Fruit fly (Drosophila melanogaster) whole organism, wandering third instar larva: ENCODE results near the gene Polr2F.

Experiments
- Abd-B ChIP-seq: fragments of >200 bp; optimal IDR thresholded peaks from 2 replicates; lab custom pipeline; 2017; ENCODE audit warnings: missing biosample characterization, missing genetic modification characterization
- CG32264 ChIP-seq: fragments of 200-800 bp; sonication (Bioruptor generic); optimal IDR thresholded peaks from 2 replicates; lab custom pipeline; 2016; ENCODE audit warnings: missing biosample characterization, missing genetic modification characterization
- CG9705 ChIP-seq: fragments of 200-800 bp; sonication (Bioruptor generic); optimal IDR thresholded peaks from 2 replicates; lab custom pipeline; 2018; ENCODE audit warnings: missing biosample characterization, mild to moderate bottlenecking, missing genetic modification characterization
- CrebA ChIP-seq: fragments of 200-800 bp; sonication (Bioruptor generic); optimal IDR thresholded peaks from 2 replicates; lab custom pipeline; 2016; ENCODE audit warnings: missing biosample characterization, mild to moderate bottlenecking, missing genetic modification characterization, borderline replicate concordance
- Dfd ChIP-seq: fragments of >200 bp; optimal IDR thresholded peaks from 2 replicates; lab custom pipeline; 2017; ENCODE audit warnings: missing biosample characterization, missing genetic modification characterization
- Dif ChIP-seq: fragments of 200-275, 200-300 bp; sonication (Bioruptor generic); optimal IDR thresholded peaks from 2 replicates; lab custom pipeline; 2018; ENCODE audit warnings: missing biosample characterization, missing genetic modification characterization; ENCODE audit not compliant: partially characterized antibody
- GATAd ChIP-seq: sonication (Bioruptor generic); optimal IDR thresholded peaks from 2 replicates; lab custom pipeline; 2016; ENCODE audit warnings: missing biosample characterization, missing genetic modification characterization
- HLH106 ChIP-seq: fragments of 200-800 bp; optimal IDR thresholded peaks from 3 replicates; lab custom pipeline; 2019; ENCODE audit warnings: missing biosample characterization, mild to moderate bottlenecking, missing genetic modification characterization, moderate library complexity
- Hnf4 ChIP-seq: fragments of 200-800 bp; sonication (Bioruptor generic); optimal IDR thresholded peaks from 2 replicates; lab custom pipeline; 2016; ENCODE audit warnings: missing biosample characterization, mild to moderate bottlenecking, missing genetic modification characterization
- Hr78 ChIP-seq: fragments of >200 bp; optimal IDR thresholded peaks from 2 replicates; lab custom pipeline; 2017; ENCODE audit warnings: missing biosample characterization, missing genetic modification characterization
- Hr83 ChIP-seq: fragments of 200-300 bp; sonication (Bioruptor generic); optimal IDR thresholded peaks from 2 replicates; lab custom pipeline; 2016; ENCODE audit warnings: missing biosample characterization, mild to moderate bottlenecking, missing genetic modification characterization, moderate library complexity; ENCODE audit not compliant: poor library complexity, severe bottlenecking
- Jra ChIP-seq: sonication (Bioruptor generic); optimal IDR thresholded peaks from 2 replicates; lab custom pipeline; 2016; ENCODE audit warnings: missing biosample characterization, missing genetic modification characterization
- Mio ChIP-seq: sonication (Bioruptor generic); optimal IDR thresholded peaks from 2 replicates; lab custom pipeline; 2016; ENCODE audit warnings: missing biosample characterization, missing genetic modification characterization
- N ChIP-seq: fragments of >200 bp; optimal IDR thresholded peaks from 2 replicates; lab custom pipeline; 2018; ENCODE audit warnings: missing biosample characterization, missing external identifiers, missing genetic modification characterization
- OdsH ChIP-seq: fragments of 200-800 bp; sonication (Bioruptor generic); optimal IDR thresholded peaks from 2 replicates; lab custom pipeline; 2016; ENCODE audit warnings: missing biosample characterization, mild to moderate bottlenecking, missing genetic modification characterization
- Rel ChIP-seq, 2 experiments: fragments of 200-800 bp; sonication (Bioruptor generic) in 1 of 2; optimal IDR thresholded peaks; 2 replicates in 1 of 2; 3 replicates in 1 of 2; lab custom pipeline; 2016 to 2019; ENCODE audit warnings: mild to moderate bottlenecking in 2 of 2, missing biosample characterization in 2 of 2, missing genetic modification characterization in 2 of 2, moderate library complexity in 1 of 2
- Sp1 ChIP-seq: fragments of 200-800 bp; sonication (Bioruptor generic); optimal IDR thresholded peaks from 3 replicates; lab custom pipeline; 2019; ENCODE audit warnings: missing biosample characterization, mild to moderate bottlenecking, missing genetic modification characterization, moderate library complexity
- Vsx2 ChIP-seq: fragments of 200-300, 225-300 bp; sonication (Bioruptor generic); optimal IDR thresholded peaks from 2 replicates; lab custom pipeline; 2018; ENCODE audit warnings: missing biosample characterization, missing genetic modification characterization; ENCODE audit not compliant: partially characterized antibody
- br ChIP-seq: fragments of 200-800 bp; sonication (Bioruptor generic); optimal IDR thresholded peaks from 2 replicates; lab custom pipeline; 2016; ENCODE audit warnings: missing biosample characterization, missing genetic modification characterization
- dl ChIP-seq, 2 experiments: fragments of 175-275, 200-275 bp in 1 of 2; fragments of 200-275 bp in 1 of 2; sonication (Bioruptor generic); optimal IDR thresholded peaks; lab custom pipeline; 2018; ENCODE audit warnings: mild to moderate bottlenecking in 2 of 2, missing biosample characterization in 2 of 2, missing genetic modification characterization in 2 of 2, moderate library complexity in 2 of 2; ENCODE audit not compliant: partially characterized antibody in 2 of 2, insufficient read depth in 1 of 2
- dmrt93B ChIP-seq: fragments of 200-800 bp; sonication (Bioruptor generic); optimal IDR thresholded peaks from 2 replicates; lab custom pipeline; 2018; ENCODE audit warnings: missing biosample characterization, mild to moderate bottlenecking, missing genetic modification characterization
- foxo ChIP-seq, 2 experiments: fragments of 200-800 bp; sonication (Bioruptor generic); optimal IDR thresholded peaks; 2 replicates in 1 of 2; 3 replicates in 1 of 2; lab custom pipeline; 2016 to 2017; ENCODE audit warnings: missing biosample characterization in 2 of 2, missing genetic modification characterization in 2 of 2
- fru ChIP-seq: fragments of 200-800 bp; sonication (Bioruptor generic); optimal IDR thresholded peaks from 3 replicates; lab custom pipeline; 2016; ENCODE audit warnings: missing biosample characterization, mild to moderate bottlenecking, missing genetic modification characterization
- h ChIP-seq: fragments of 200-800 bp; sonication (Bioruptor generic); optimal IDR thresholded peaks from 3 replicates; lab custom pipeline; 2016; ENCODE audit warnings: missing biosample characterization, mild to moderate bottlenecking, missing genetic modification characterization
- jim ChIP-seq: fragments of 175-275, 200-325 bp; sonication (Bioruptor generic); optimal IDR thresholded peaks from 2 replicates; lab custom pipeline; 2016; ENCODE audit warnings: missing biosample characterization, mild to moderate bottlenecking, missing genetic modification characterization
- pan ChIP-seq: fragments of >200 bp; optimal IDR thresholded peaks from 2 replicates; lab custom pipeline; 2017
- psq ChIP-seq: fragments of 200-800 bp; sonication (Bioruptor generic); optimal IDR thresholded peaks from 3 replicates; lab custom pipeline; 2017; ENCODE audit warnings: missing biosample characterization, mild to moderate bottlenecking, missing genetic modification characterization, moderate library complexity
- rgr ChIP-seq: fragments of 200-800 bp; sonication (Bioruptor generic); optimal IDR thresholded peaks from 3 replicates; lab custom pipeline; 2016; ENCODE audit warnings: missing biosample characterization, mild to moderate bottlenecking, missing genetic modification characterization
- sage ChIP-seq: fragments of 200-800 bp; sonication (Bioruptor generic); optimal IDR thresholded peaks from 2 replicates; lab custom pipeline; 2016; ENCODE audit warnings: missing biosample characterization, mild to moderate bottlenecking, missing genetic modification characterization
- tai ChIP-seq: sonication (Bioruptor generic); optimal IDR thresholded peaks from 2 replicates; lab custom pipeline; 2016; ENCODE audit warnings: missing biosample characterization, missing genetic modification characterization
- usp ChIP-seq: fragments of >200 bp; optimal IDR thresholded peaks from 2 replicates; lab custom pipeline; 2017; ENCODE audit warnings: missing biosample characterization, missing genetic modification characterization

The Polr2F gene

dm6 chr3R:5363412-5363811 is 8.2 kb upstream of the Polr2F start:
- TF ChIP-seq Mio (GFP tag; lab: Kevin White, UChicago) (no peak), CrebA (no peak), rgr (GFP tag; lab: Kevin White, UChicago) (peak; percentile 20), Dif (GFP tag; lab: Kevin White, UChicago) (peak; percentile 73), psq (GFP tag; lab: Kevin White, UChicago) (peak; percentile 12), Vsx2 (peak; percentile 73)

- TF ChIP-seq Mio (GFP tag; lab: Kevin White, UChicago) (no peak), CG9705 (GFP tag; lab: Kevin White, UChicago) (no peak), sage (GFP tag; lab: Kevin White, UChicago) (no peak), OdsH (GFP tag; lab: Kevin White, UChicago) (peak; percentile 13), Sp1 (peak; percentile 10), rgr (GFP tag; lab: Kevin White, UChicago) (peak; percentile 22), Hr78 (GFP tag; lab: Kevin White, UChicago) (no peak), h (GFP tag; lab: Kevin White, UChicago) (peak; percentile 7), foxo (GFP tag; optimal IDR thresholded peaks at IDR 0.05; lab: Kevin White, UChicago) (no peak), Rel (GFP tag; optimal IDR thresholded peaks at IDR 0.05; lab: Kevin White, UChicago) (no peak), Rel (tag; optimal IDR thresholded peaks at IDR 0.05; lab: Kevin White, UChicago) (peak; percentile 86)
Observed at dm6 chr3R:5364539-5365273, 6.9 kb upstream of the Polr2F start.

DNA sequence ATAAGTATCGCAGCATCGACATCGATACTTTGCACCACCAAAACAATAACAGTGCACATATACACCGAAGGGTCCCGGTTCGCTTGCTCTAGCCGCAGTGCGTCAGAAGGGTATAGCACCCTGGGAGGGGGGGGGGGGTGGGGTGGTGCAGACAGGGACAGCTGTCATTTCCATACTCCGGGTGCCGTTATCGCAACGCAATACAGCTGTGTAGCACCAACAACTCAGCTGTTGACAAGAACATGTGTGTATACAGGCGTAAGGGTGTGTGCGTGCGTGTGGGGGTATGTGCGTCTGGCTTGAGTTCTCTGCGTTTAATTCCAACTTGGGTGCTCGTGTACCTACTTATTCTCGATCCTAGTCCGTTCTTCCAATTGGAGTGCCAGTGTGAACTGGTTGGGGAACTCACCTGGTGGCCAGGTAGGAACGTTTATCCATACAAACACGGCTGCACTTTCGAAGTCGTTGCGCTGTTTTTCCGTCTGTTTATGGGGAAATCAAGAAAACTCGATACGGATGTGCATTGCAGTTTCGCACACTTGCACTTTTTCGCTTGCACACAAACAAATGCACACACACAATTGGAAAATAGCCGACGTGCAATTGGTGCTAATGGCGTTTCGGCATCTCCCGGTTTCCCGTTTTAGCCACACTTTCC is 4.0 kb upstream of the Polr2F start:
- TF ChIP-seq CG32264 (GFP tag; lab: Kevin White, UChicago) (no peak), Hr83 (peak; percentile 98), Abd-B (no peak), tai (GFP tag; lab: Kevin White, UChicago) (no peak), h (GFP tag; lab: Kevin White, UChicago) (peak; percentile 43), rgr (GFP tag; lab: Kevin White, UChicago) (peak; percentile 38), OdsH (GFP tag; lab: Kevin White, UChicago) (no peak), pan (lab: Kevin White, UChicago) (no peak), Sp1 (peak; percentile 14), jim (GFP tag; lab: Kevin White, UChicago) (no peak), usp (GFP tag; lab: Kevin White, UChicago) (no peak), Dfd (no peak), Dif (GFP tag; lab: Kevin White, UChicago) (no peak), Rel (GFP tag; optimal IDR thresholded peaks at IDR 0.05; lab: Kevin White, UChicago) (no peak), Rel (tag; optimal IDR thresholded peaks at IDR 0.05; lab: Kevin White, UChicago) (peak; percentile 63), fru (no peak), dl (GFP tag; optimal IDR thresholded peaks at IDR 0.05; lab: Kevin White, UChicago; ENCODE audit: insufficient read depth in 1 of 2, partially characterized antibody in 2 of 2) (no peak), dmrt93B (GFP tag; lab: Kevin White, UChicago) (no peak), br (no peak), GATAd (no peak), HLH106 (peak; percentile 7), N (GFP tag; lab: Kevin White, UChicago) (no peak), Mio (GFP tag; lab: Kevin White, UChicago) (no peak), Jra (peak; percentile 77), Hr78 (GFP tag; lab: Kevin White, UChicago) (no peak), sage (GFP tag; lab: Kevin White, UChicago) (no peak), Hnf4 (peak; percentile 33), CrebA (no peak), CG9705 (GFP tag; lab: Kevin White, UChicago) (peak; percentile 15)
- TF ChIP-seq, all 38 proteins: peak for 9
